Worm (Caenorhabditis elegans): ENCODE data around the gene ife-1.

ce11 chrIII:13322578-13322977 lies 20.6 kb upstream of the ife-1 start, which contains the start of gene F53A2.11:
- TF ChIP-seq lin-39 (tag; optimal IDR thresholded peaks at IDR 0.05) = no peak
- no peak for TF ChIP-seq nhr-77 (tag; optimal IDR thresholded peaks at IDR 0.05)
- TF ChIP-seq mdl-1 (tag; optimal IDR thresholded peaks at IDR 0.05) = no peak
- no peak for TF ChIP-seq ztf-1 (GFP tag; conservative IDR thresholded peaks at IDR 0.05)
- no peak for TF ChIP-seq lsy-2 (tag; optimal IDR thresholded peaks at IDR 0.05)
- TF ChIP-seq nhr-25 (tag; optimal IDR thresholded peaks at IDR 0.05) = no peak
- no peak for TF ChIP-seq ama-1 (optimal IDR thresholded peaks at IDR 0.05)
- TF ChIP-seq fos-1 (tag; optimal IDR thresholded peaks at IDR 0.05) = no peak
- TF ChIP-seq snpc-4 (tag; optimal IDR thresholded peaks at IDR 0.05) = no peak
- no peak for TF ChIP-seq unc-62 (GFP tag; optimal IDR thresholded peaks at IDR 0.05)
- no peak for TF ChIP-seq nhr-11 (tag; optimal IDR thresholded peaks at IDR 0.05)
- TF ChIP-seq lin-13 (GFP tag; optimal IDR thresholded peaks at IDR 0.05) = no peak
